Worm (Caenorhabditis elegans) whole organism, L1 larva: ENCODE results near the gene F31E8.4.

Experiments
- C04F5.9 ChIP-seq: sonication (generic microtip); optimal IDR thresholded peaks from 2 replicates; lab custom pipeline; 2016; ENCODE audit warnings: missing genetic modification characterization, missing compliant biosample characterization
- C16A3.4 ChIP-seq: fragments of 150-350 bp; optimal IDR thresholded peaks from 2 replicates; lab custom pipeline; 2014; ENCODE audit warnings: missing biosample characterization, missing genetic modification characterization
- C34B4.2 ChIP-seq: sonication (generic microtip); optimal IDR thresholded peaks from 2 replicates; lab custom pipeline; 2017; ENCODE audit warnings: mild to moderate bottlenecking, missing genetic modification characterization, missing compliant biosample characterization
- F16B12.6 ChIP-seq: fragments of 150-350 bp; optimal IDR thresholded peaks from 2 replicates; lab custom pipeline; 2014; ENCODE audit warnings: missing biosample characterization, missing genetic modification characterization
- Y116A8C.19 ChIP-seq: sonication (generic microtip); optimal IDR thresholded peaks from 2 replicates; lab custom pipeline; 2016; ENCODE audit warnings: missing compliant biosample characterization, missing genetic modification characterization, borderline replicate concordance
- aly-2 ChIP-seq: fragments of 150-350 bp; optimal IDR thresholded peaks from 2 replicates; lab custom pipeline; 2014; ENCODE audit warnings: missing biosample characterization, missing genetic modification characterization
- ama-1 ChIP-seq: fragments of 150-350 bp; optimal IDR thresholded peaks from 2 replicates; lab custom pipeline; 2014
- ceh-8 ChIP-seq: fragments of 200-800 bp; sonication (Bioruptor generic); optimal IDR thresholded peaks from 2 replicates; lab custom pipeline; 2018; ENCODE audit warnings: mild to moderate bottlenecking, missing genetic modification characterization, moderate library complexity, missing compliant biosample characterization
- ceh-88 ChIP-seq: fragments of 200-800 bp; sonication (Bioruptor generic); IDR thresholded peaks from 2 replicates; pipeline ENCODE4 v1.3.6; 2022; ENCODE audit warnings: missing genetic modification characterization, missing compliant biosample characterization
- ces-1 ChIP-seq: fragments of 150-350 bp; optimal IDR thresholded peaks from 2 replicates; lab custom pipeline; 2014; ENCODE audit warnings: missing biosample characterization, missing genetic modification reagents, missing genetic modification characterization
- efl-3 ChIP-seq: fragments of 200-800 bp; sonication (Bioruptor generic); optimal IDR thresholded peaks from 2 replicates; lab custom pipeline; 2018; ENCODE audit warnings: mild to moderate bottlenecking, missing genetic modification characterization, missing compliant biosample characterization
- egl-27 ChIP-seq, 2 experiments: fragments of 150-350 bp in 1 of 2; sonication (generic microtip); optimal IDR thresholded peaks; 3 replicates each; lab custom pipeline; 2017 to 2018; ENCODE audit warnings: missing biosample characterization in 2 of 2, missing genetic modification characterization in 2 of 2, missing genetic modification reagents in 2 of 2
- elt-2 ChIP-seq: sonication (generic microtip); optimal IDR thresholded peaks from 2 replicates; lab custom pipeline; 2016; ENCODE audit warnings: missing genetic modification characterization, mild to moderate bottlenecking, inconsistent platforms, missing compliant biosample characterization, missing genetic modification reagents
- ets-5 ChIP-seq: fragments of 200-800 bp; sonication (Bioruptor generic); IDR thresholded peaks from 2 replicates; pipeline ENCODE4 v1.3.6; 2022; ENCODE audit warnings: missing genetic modification characterization, missing compliant biosample characterization
- fkh-4 ChIP-seq: sonication (generic microtip); optimal IDR thresholded peaks from 2 replicates; lab custom pipeline; 2016; ENCODE audit warnings: missing compliant biosample characterization, missing genetic modification characterization, borderline replicate concordance
- fkh-8 ChIP-seq: sonication (generic microtip); optimal IDR thresholded peaks from 2 replicates; lab custom pipeline; 2016; ENCODE audit warnings: mild to moderate bottlenecking, missing genetic modification characterization, missing compliant biosample characterization
- fos-1 ChIP-seq: fragments of 150-350 bp; optimal IDR thresholded peaks from 2 replicates; lab custom pipeline; 2014; ENCODE audit warnings: missing biosample characterization, missing genetic modification characterization
- grh-1 ChIP-seq: fragments of 200-800 bp; sonication (Bioruptor generic); IDR thresholded peaks from 2 replicates; pipeline ENCODE4 v1.3.6; 2022; ENCODE audit warnings: missing genetic modification reagents, missing genetic modification characterization, missing compliant biosample characterization
- hlh-17 ChIP-seq: fragments of 200-800 bp; sonication (Bioruptor generic); optimal IDR thresholded peaks from 2 replicates; lab custom pipeline; 2018; ENCODE audit warnings: missing genetic modification characterization, mild to moderate bottlenecking, missing compliant biosample characterization, moderate library complexity, borderline replicate concordance
- hlh-4 ChIP-seq: sonication (generic microtip); optimal IDR thresholded peaks from 2 replicates; lab custom pipeline; 2016; ENCODE audit warnings: mild to moderate bottlenecking, missing genetic modification characterization, missing compliant biosample characterization
- hpl-2 ChIP-seq: fragments of 150-350 bp; optimal IDR thresholded peaks from 2 replicates; lab custom pipeline; 2014; ENCODE audit warnings: missing biosample characterization, missing genetic modification reagents, missing genetic modification characterization
- irx-1 ChIP-seq: sonication (generic microtip); optimal IDR thresholded peaks from 2 replicates; lab custom pipeline; 2016; ENCODE audit warnings: missing genetic modification characterization, missing compliant biosample characterization
- lin-13 ChIP-seq: fragments of 150-350 bp; optimal IDR thresholded peaks from 2 replicates; lab custom pipeline; 2014; ENCODE audit warnings: missing biosample characterization, missing genetic modification reagents, missing genetic modification characterization
- lin-14 ChIP-seq: fragments of 200-800 bp; sonication (Bioruptor generic); optimal IDR thresholded peaks from 2 replicates; lab custom pipeline; 2018; ENCODE audit warnings: mild to moderate bottlenecking, missing genetic modification characterization, moderate library complexity, missing compliant biosample characterization
- lin-15B ChIP-seq: fragments of 150-350 bp; sonication (generic microtip); optimal IDR thresholded peaks from 3 replicates; lab custom pipeline; 2014; ENCODE audit warnings: missing biosample characterization, missing genetic modification characterization
- lin-35 ChIP-seq, 2 experiments: fragments of 150-350 bp; optimal IDR thresholded peaks; 2 replicates each; lab custom pipeline; 2014; ENCODE audit warnings: missing biosample characterization in 2 of 2, missing genetic modification characterization in 2 of 2, missing genetic modification reagents in 2 of 2
- lin-39 ChIP-seq: fragments of 150-350 bp; optimal IDR thresholded peaks from 2 replicates; lab custom pipeline; 2014; ENCODE audit warnings: missing biosample characterization, missing genetic modification reagents, missing genetic modification characterization
- lsy-2 ChIP-seq, 2 experiments: fragments of 150-350 bp; optimal IDR thresholded peaks; 2 replicates each; lab custom pipeline; 2014; ENCODE audit warnings: missing biosample characterization in 2 of 2, missing genetic modification characterization in 2 of 2
- mdl-1 ChIP-seq, 2 experiments: fragments of 150-350 bp; optimal IDR thresholded peaks; 2 replicates each; lab custom pipeline; 2014 to 2017; ENCODE audit warnings: missing biosample characterization in 2 of 2, missing genetic modification characterization in 2 of 2, inconsistent platforms in 1 of 2
- mep-1 ChIP-seq: fragments of 150-350 bp; optimal IDR thresholded peaks from 2 replicates; lab custom pipeline; 2014; ENCODE audit warnings: missing biosample characterization, missing genetic modification characterization
- nhr-11 ChIP-seq: fragments of 150-350 bp; optimal IDR thresholded peaks from 2 replicates; lab custom pipeline; 2014; ENCODE audit warnings: missing biosample characterization, missing genetic modification characterization
- nhr-12 ChIP-seq: sonication (generic microtip); optimal IDR thresholded peaks from 2 replicates; lab custom pipeline; 2017; ENCODE audit warnings: missing biosample characterization, missing genetic modification characterization
- nhr-20 ChIP-seq: sonication (generic microtip); optimal IDR thresholded peaks from 2 replicates; lab custom pipeline; 2016; ENCODE audit warnings: mild to moderate bottlenecking, missing genetic modification characterization, missing compliant biosample characterization
- nhr-71 ChIP-seq: sonication (generic microtip); optimal IDR thresholded peaks from 2 replicates; lab custom pipeline; 2016; ENCODE audit warnings: mild to moderate bottlenecking, missing genetic modification characterization, moderate library complexity, missing compliant biosample characterization
- nhr-84 ChIP-seq: sonication (generic microtip); optimal IDR thresholded peaks from 2 replicates; lab custom pipeline; 2017; ENCODE audit warnings: missing biosample characterization, missing genetic modification characterization
- pag-3 ChIP-seq: sonication (generic microtip); optimal IDR thresholded peaks from 2 replicates; lab custom pipeline; 2017; ENCODE audit warnings: missing genetic modification characterization, mild to moderate bottlenecking, missing compliant biosample characterization, antibody characterized with exemption, borderline replicate concordance; ENCODE audit not compliant: insufficient read depth
- pax-3 ChIP-seq: fragments of 200-800 bp; sonication (Bioruptor generic); optimal IDR thresholded peaks from 2 replicates; lab custom pipeline; 2018; ENCODE audit warnings: mild to moderate bottlenecking, missing genetic modification characterization, moderate library complexity, missing compliant biosample characterization
- pqm-1 ChIP-seq: sonication (generic microtip); optimal IDR thresholded peaks from 3 replicates; lab custom pipeline; 2017; ENCODE audit warnings: missing biosample characterization, missing genetic modification characterization
- rnt-1 ChIP-seq: sonication (generic microtip); optimal IDR thresholded peaks from 2 replicates; lab custom pipeline; 2016; ENCODE audit warnings: mild to moderate bottlenecking, missing genetic modification characterization, moderate library complexity, missing compliant biosample characterization
- snu-23 ChIP-seq: sonication (generic microtip); optimal IDR thresholded peaks from 2 replicates; lab custom pipeline; 2016; ENCODE audit warnings: missing genetic modification characterization, missing compliant biosample characterization
- sptf-1 ChIP-seq: fragments of 150-350 bp; optimal IDR thresholded peaks from 2 replicates; lab custom pipeline; 2014; ENCODE audit warnings: missing biosample characterization, missing genetic modification characterization
- tlp-1 ChIP-seq: fragments of 150-350 bp; optimal IDR thresholded peaks from 2 replicates; lab custom pipeline; 2014; ENCODE audit warnings: missing biosample characterization, missing genetic modification characterization
- unc-130 ChIP-seq: fragments of 150-350 bp; optimal IDR thresholded peaks from 2 replicates; lab custom pipeline; 2017; ENCODE audit warnings: missing biosample characterization, missing genetic modification characterization, inconsistent platforms
- unc-98 ChIP-seq: fragments of 200-800 bp; sonication (Bioruptor generic); IDR thresholded peaks from 2 replicates; pipeline ENCODE4 v1.3.6; 2022; ENCODE audit warnings: missing genetic modification characterization, missing compliant biosample characterization
- ztf-4 ChIP-seq: fragments of 150-350 bp; optimal IDR thresholded peaks from 2 replicates; lab custom pipeline; 2014; ENCODE audit warnings: missing biosample characterization, missing genetic modification characterization

Gene F31E8.4

ce11 chrII:6835500-6835899, 35.5 kb upstream of the F31E8.4 start (continued):
- TF ChIP-seq fkh-8 (no peak), snu-23 (GFP tag; lab: Kevin White, UChicago) (peak; percentile 43), lin-14 (peak; percentile 88), C34B4.2 (tag; lab: Kevin White, UChicago) (no peak), irx-1 (no peak), pag-3 (no peak), grh-1 (no peak), aly-2 (no peak), sptf-1 (tag; lab: Kevin White, UChicago) (no peak), fos-1 (tag; lab: Kevin White, UChicago) (no peak), ceh-88 (GFP tag; lab: Robert Waterston, UW) (no peak), lin-15B (tag; lab: Kevin White, UChicago) (no peak), lin-39 (no peak), pqm-1 (no peak), lsy-2 (tag; optimal IDR thresholded peaks at IDR 0.05; lab: Kevin White, UChicago) (peak; percentile 3 to 67), elt-2 (tag; lab: Kevin White, UChicago) (no peak), hpl-2 (GFP tag; lab: Kevin White, UChicago) (no peak), egl-27 (tag; optimal IDR thresholded peaks at IDR 0.05; lab: Kevin White, UChicago) (peak in 1 of 2 experiments; percentile 85), mep-1 (tag; lab: Kevin White, UChicago) (peak; percentile 63), tlp-1 (tag; lab: Kevin White, UChicago) (no peak), hlh-17 (no peak), rnt-1 (tag; lab: Kevin White, UChicago) (no peak), fkh-4 (tag; lab: Kevin White, UChicago) (no peak), C04F5.9 (tag; lab: Kevin White, UChicago) (no peak), hlh-4 (tag; lab: Kevin White, UChicago) (no peak), mdl-1 (tag; optimal IDR thresholded peaks at IDR 0.05; lab: Kevin White, UChicago) (no peak), ces-1 (GFP tag; lab: Kevin White, UChicago) (no peak), unc-130 (no peak), nhr-11 (tag; lab: Kevin White, UChicago) (no peak), nhr-20 (tag; lab: Kevin White, UChicago) (peak; percentile 36), C16A3.4 (tag; lab: Kevin White, UChicago) (no peak), ets-5 (GFP tag; lab: Robert Waterston, UW) (no peak), F16B12.6 (tag; lab: Kevin White, UChicago) (no peak), ceh-8 (GFP tag; lab: Kevin White, UChicago) (peak; percentile 2), unc-98 (GFP tag; lab: Robert Waterston, UW) (no peak), nhr-12 (no peak), efl-3 (no peak), ama-1 (lab: Kevin White, UChicago) (no peak), Y116A8C.19 (no peak), lin-35 (GFP tag; optimal IDR thresholded peaks at IDR 0.05; lab: Kevin White, UChicago) (peak in 1 of 2 experiments; percentile 22), nhr-71 (tag; lab: Kevin White, UChicago) (peak; percentile 27), ztf-4 (tag; lab: Kevin White, UChicago) (no peak), nhr-84 (tag; lab: Kevin White, UChicago) (no peak)
- TF ChIP-seq, all 84 proteins: peak for 19

- no peak for TF ChIP-seq ama-1 (lab: Kevin White, UChicago)
- no peak for TF ChIP-seq lin-13 (GFP tag; lab: Kevin White, UChicago)
- peak; percentile 19 for TF ChIP-seq lin-14
- TF ChIP-seq pax-3 (tag; lab: Kevin White, UChicago), result no peak
- TF ChIP-seq mep-1 (tag; lab: Kevin White, UChicago), result no peak
- TF ChIP-seq, all 84 proteins: peak for 1
Observed at ce11 chrII:6834582-6835058, 34.7 kb upstream of the F31E8.4 start, which contains the start of gene egl-27. Gene egl-27 (plus strand): TSS chrII:6835008.
